5 worm cellular contexts compared by ENCODE assay signal in genomic region chrII:11015734-11016133, ce11.
TF ChIP-seq lines count a peak whose summit lies in the region.

No protein-coding gene starts in this region.

TF ChIP-seq in whole organism, L1 larva, 84 proteins besides CTCF, POLR2A, EP300 and RAD21:
- peak; percentile 84 for TF ChIP-seq ceh-8 (GFP tag; optimal IDR thresholded peaks at IDR 0.05; lab: Kevin White, UChicago)
- no peak for TF ChIP-seq unc-130 (tag; optimal IDR thresholded peaks at IDR 0.05; lab: Kevin White, UChicago)
- TF ChIP-seq pax-3 (tag; optimal IDR thresholded peaks at IDR 0.05; lab: Kevin White, UChicago) = no peak

TF ChIP-seq in whole organism, L3 larva, 47 proteins besides CTCF, POLR2A, EP300 and RAD21:
- TF ChIP-seq egl-27 (tag; optimal IDR thresholded peaks at IDR 0.05; lab: Kevin White, UChicago) (no peak), nhr-43 (tag; optimal IDR thresholded peaks at IDR 0.05; lab: Kevin White, UChicago; ENCODE audit: poor library complexity, severe bottlenecking) (peak; percentile 26), nhr-67 (tag; optimal IDR thresholded peaks at IDR 0.05; lab: Kevin White, UChicago) (no peak), nhr-25 (tag; optimal IDR thresholded peaks at IDR 0.05; lab: Kevin White, UChicago) (no peak)

TF ChIP-seq in whole organism, L4 larva, 104 proteins besides CTCF, POLR2A, EP300 and RAD21 (continues in another document):
- TF ChIP-seq lsy-2 (tag; optimal IDR thresholded peaks at IDR 0.05; lab: Kevin White, UChicago) = no peak
- 0 out of 2 replicates have a peak, but pooled peaks have one; percentile 24 for TF ChIP-seq mxl-2 (GFP tag; conservative IDR thresholded peaks at IDR 0.05; lab: Robert Waterston, UW)
- no peak for TF ChIP-seq nhr-48 (tag; optimal IDR thresholded peaks at IDR 0.05; lab: Kevin White, UChicago)
- TF ChIP-seq F26F4.8 (GFP tag; conservative IDR thresholded peaks at IDR 0.05; lab: Robert Waterston, UW) = no peak
- peak; percentile 47 for TF ChIP-seq aha-1 (tag; lab: Kevin White, UChicago)
- no peak for TF ChIP-seq tra-1 (GFP tag; IDR thresholded peaks at IDR 0.05; lab: Robert Waterston, UW)
- TF ChIP-seq cey-2 (tag; optimal IDR thresholded peaks at IDR 0.05; lab: Kevin White, UChicago; ENCODE audit: borderline replicate concordance, insufficient read depth) = no peak
- peak; percentile 99 for TF ChIP-seq set-16 (GFP tag; IDR thresholded peaks at IDR 0.05; lab: Robert Waterston, UW)
- 0 out of 2 replicates have a peak, but pooled peaks have one; percentile 22 for TF ChIP-seq T26A8.4 (GFP tag; IDR thresholded peaks at IDR 0.05; lab: Robert Waterston, UW)
- TF ChIP-seq egl-27 (tag; optimal IDR thresholded peaks at IDR 0.05; lab: Kevin White, UChicago) = no peak
- TF ChIP-seq ctbp-1 (GFP tag; IDR thresholded peaks at IDR 0.05; lab: Robert Waterston, UW) = 0 out of 2 replicates have a peak, but pooled peaks have one; percentile 12
- TF ChIP-seq zip-2 (tag; optimal IDR thresholded peaks at IDR 0.05; lab: Kevin White, UChicago) = no peak
- TF ChIP-seq lin-38 (GFP tag; IDR thresholded peaks at IDR 0.05; lab: Robert Waterston, UW) = no peak
- no peak for TF ChIP-seq arid-1 (GFP tag; conservative IDR thresholded peaks at IDR 0.05; lab: Robert Waterston, UW)
- peak; percentile 57; the same call in 1 of the 2 replicates for TF ChIP-seq egl-43 (GFP tag; IDR thresholded peaks at IDR 0.05; lab: Robert Waterston, UW)
- 0 out of 2 replicates have a peak, but pooled peaks have one; percentile 25 for TF ChIP-seq lim-7 (GFP tag; IDR thresholded peaks at IDR 0.05; lab: Robert Waterston, UW)
- peak in 1 of 2 experiments; percentile 96; a peak in 2 of 4 replicates for TF ChIP-seq madf-5 (GFP tag; IDR thresholded peaks at IDR 0.05; lab: Robert Waterston, UW)
- TF ChIP-seq mes-2 (tag; optimal IDR thresholded peaks at IDR 0.05; lab: Kevin White, UChicago; ENCODE audit: poor library complexity, severe bottlenecking) = no peak
- TF ChIP-seq D1046.2 (GFP tag; IDR thresholded peaks at IDR 0.05; lab: Robert Waterston, UW) = no peak
- TF ChIP-seq Y5F2A.4 (GFP tag; optimal IDR thresholded peaks at IDR 0.05; lab: Kevin White, UChicago) = no peak
- no peak for TF ChIP-seq dpl-1 (GFP tag; optimal IDR thresholded peaks at IDR 0.05; lab: Kevin White, UChicago)
- TF ChIP-seq zip-11 (GFP tag; IDR thresholded peaks at IDR 0.05; lab: Robert Waterston, UW) = no peak
- peak; percentile 59 for TF ChIP-seq spr-1 (tag; optimal IDR thresholded peaks at IDR 0.05; lab: Kevin White, UChicago)
- TF ChIP-seq nhr-6 (tag; optimal IDR thresholded peaks at IDR 0.05; lab: Kevin White, UChicago) = no peak
- TF ChIP-seq snpc-1.2 (GFP tag; IDR thresholded peaks at IDR 0.05; lab: Robert Waterston, UW) = no peak
- TF ChIP-seq ceh-44 (GFP tag; IDR thresholded peaks at IDR 0.05; lab: Robert Waterston, UW) = no peak
- TF ChIP-seq F10B5.3 (tag; optimal IDR thresholded peaks at IDR 0.05; lab: Kevin White, UChicago) = peak; percentile 30

TF ChIP-seq in whole organism, late embryonic, 69 proteins besides CTCF, POLR2A, EP300 and RAD21:
- TF ChIP-seq syd-9 (tag; optimal IDR thresholded peaks at IDR 0.05; lab: Kevin White, UChicago) (peak; percentile 15), dmd-4 (tag; optimal IDR thresholded peaks at IDR 0.05; lab: Kevin White, UChicago; ENCODE audit: borderline replicate concordance) (no peak), elt-2 (tag; optimal IDR thresholded peaks at IDR 0.05; lab: Kevin White, UChicago) (no peak), sdc-2 (tag; optimal IDR thresholded peaks at IDR 0.05; lab: Kevin White, UChicago) (peak; percentile 26), ceh-30 (tag; optimal IDR thresholded peaks at IDR 0.05; lab: Kevin White, UChicago) (no peak), ama-1 (optimal IDR thresholded peaks at IDR 0.05; lab: Kevin White, UChicago) (no peak), nfya-1 (tag; optimal IDR thresholded peaks at IDR 0.05; lab: Kevin White, UChicago) (no peak), fkh-10 (GFP tag; optimal IDR thresholded peaks at IDR 0.05; lab: Kevin White, UChicago) (no peak), elt-4 (tag; optimal IDR thresholded peaks at IDR 0.05; lab: Kevin White, UChicago) (peak; percentile 65), odd-2 (tag; optimal IDR thresholded peaks at IDR 0.05; lab: Kevin White, UChicago) (no peak), K02D7.2 (tag; optimal IDR thresholded peaks at IDR 0.05; lab: Kevin White, UChicago) (no peak), C08G9.2 (tag; optimal IDR thresholded peaks at IDR 0.05; lab: Kevin White, UChicago) (peak; percentile 10), eyg-1 (tag; optimal IDR thresholded peaks at IDR 0.05; lab: Kevin White, UChicago) (no peak), hlh-6 (tag; optimal IDR thresholded peaks at IDR 0.05; lab: Kevin White, UChicago) (peak; percentile 43), F13H6.1 (tag; optimal IDR thresholded peaks at IDR 0.05; lab: Kevin White, UChicago) (no peak), mec-3 (tag; optimal IDR thresholded peaks at IDR 0.05; lab: Kevin White, UChicago; ENCODE audit: borderline replicate concordance) (peak; percentile 17), ceh-48 (tag; optimal IDR thresholded peaks at IDR 0.05; lab: Kevin White, UChicago) (no peak), ttx-3 (tag; optimal IDR thresholded peaks at IDR 0.05; lab: Kevin White, UChicago) (no peak)

TF ChIP-seq in whole organism, young adult, 124 proteins besides CTCF, POLR2A, EP300 and RAD21:
- TF ChIP-seq pha-4 (tag; optimal IDR thresholded peaks at IDR 0.05; lab: Kevin White, UChicago) (no peak), madf-3 (GFP tag; IDR thresholded peaks at IDR 0.05; lab: Robert Waterston, UW) (no peak), zim-3 (tag; optimal IDR thresholded peaks at IDR 0.05; lab: Kevin White, UChicago) (no peak), dpff-1 (tag; optimal IDR thresholded peaks at IDR 0.05; lab: Kevin White, UChicago) (no peak), zfh-2 (GFP tag; conservative IDR thresholded peaks at IDR 0.05; lab: Robert Waterston, UW) (peak; percentile 94), Y53G8AR.9 (GFP tag; conservative IDR thresholded peaks at IDR 0.05; lab: Robert Waterston, UW) (no peak), F23B12.7 (tag; optimal IDR thresholded peaks at IDR 0.05; lab: Kevin White, UChicago; ENCODE audit: insufficient read depth) (no peak), egrh-3 (GFP tag; IDR thresholded peaks at IDR 0.05; lab: Robert Waterston, UW) (peak; percentile 99), fkh-3 (tag; optimal IDR thresholded peaks at IDR 0.05; lab: Kevin White, UChicago) (no peak), athp-1 (tag; optimal IDR thresholded peaks at IDR 0.05; lab: Kevin White, UChicago) (peak; percentile 15), egl-18 (GFP tag; IDR thresholded peaks at IDR 0.05; lab: Robert Waterston, UW) (no peak), mcd-1 (GFP tag; IDR thresholded peaks at IDR 0.05; lab: Robert Waterston, UW) (peak; percentile 45; the same call in 1 of the 2 replicates), Y79H2A.3 (GFP tag; conservative IDR thresholded peaks at IDR 0.05; lab: Robert Waterston, UW) (no peak)
